In the genomic region with DNA sequence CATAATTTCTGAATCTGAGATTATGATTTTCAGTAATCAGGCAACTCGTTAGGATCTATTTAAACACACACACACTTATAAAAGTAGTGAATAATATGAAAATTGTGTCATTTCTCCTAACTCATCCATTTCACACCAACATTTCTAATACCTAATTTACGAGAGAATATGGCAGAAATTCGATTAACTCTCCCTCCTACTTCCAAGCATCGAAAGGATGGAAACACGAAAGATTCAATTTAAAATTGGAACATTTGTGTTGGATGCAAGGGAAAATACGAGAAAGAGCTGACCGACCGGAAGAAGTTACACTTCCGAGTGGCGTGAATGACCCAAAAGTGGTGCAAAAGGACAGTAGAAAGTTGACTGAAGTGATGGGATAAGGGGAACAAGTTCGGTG, we compare ENCODE assay signal across 3 worm cellular contexts.
A peak's percentile ranks its signal among the peaks of the same experiment; 100 is the strongest.
TF ChIP-seq lines count a peak whose summit lies in the region.

No protein-coding gene starts in this region.

TF ChIP-seq in whole organism, L2 larva, 48 proteins besides CTCF, POLR2A, EP300 and RAD21:
- TF ChIP-seq R02D3.7 (tag; optimal IDR thresholded peaks at IDR 0.05; lab: Kevin White, UChicago) (no peak), sem-4 (tag; optimal IDR thresholded peaks at IDR 0.05; lab: Kevin White, UChicago) (peak; percentile 20), C34F6.9 (tag; optimal IDR thresholded peaks at IDR 0.05; lab: Kevin White, UChicago) (no peak), nhr-12 (tag; optimal IDR thresholded peaks at IDR 0.05; lab: Kevin White, UChicago) (no peak), alr-1 (tag; optimal IDR thresholded peaks at IDR 0.05; lab: Kevin White, UChicago) (no peak)
TF ChIP-seq in whole organism, L2 larva: peak in this region for 1.

TF ChIP-seq in whole organism, late embryonic, 69 proteins besides CTCF, POLR2A, EP300 and RAD21:
- peak; percentile 88 for TF ChIP-seq unc-42 (tag; optimal IDR thresholded peaks at IDR 0.05; lab: Kevin White, UChicago)
- no peak for TF ChIP-seq pat-9 (tag; optimal IDR thresholded peaks at IDR 0.05; lab: Kevin White, UChicago)
- TF ChIP-seq C08G9.2 (tag; optimal IDR thresholded peaks at IDR 0.05; lab: Kevin White, UChicago) = no peak
- no peak for TF ChIP-seq gmeb-2 (tag; optimal IDR thresholded peaks at IDR 0.05; lab: Kevin White, UChicago)

TF ChIP-seq in whole organism, mixed stage, embryonic, 35 proteins besides CTCF, POLR2A, EP300 and RAD21:
- TF ChIP-seq nhr-76 (tag; optimal IDR thresholded peaks at IDR 0.05; lab: Kevin White, UChicago) (no peak), ces-1 (GFP tag; optimal IDR thresholded peaks at IDR 0.05; lab: Kevin White, UChicago) (peak; percentile 98), unc-39 (tag; optimal IDR thresholded peaks at IDR 0.05; lab: Kevin White, UChicago) (no peak), elt-3 (tag; optimal IDR thresholded peaks at IDR 0.05; lab: Kevin White, UChicago) (no peak), zip-8 (tag; optimal IDR thresholded peaks at IDR 0.05; lab: Kevin White, UChicago) (no peak)
